Fruit fly (Drosophila melanogaster) whole organism, embryonic: Measurements from ENCODE around the gene Sfp26Ad.

Source experiments
- CG10209 ChIP-seq: fragments of 200-800 bp; sonication (Bioruptor generic); optimal IDR thresholded peaks from 3 replicates; lab custom pipeline; 2017; ENCODE audit warnings: missing biosample characterization, mild to moderate bottlenecking, missing genetic modification characterization, missing genetic modification reagents
- CG1024 ChIP-seq: fragments of 200-800 bp; sonication (Bioruptor generic); IDR thresholded peaks from 2 replicates; pipeline ENCODE4 v1.3.6; 2022; ENCODE audit warnings: missing biosample characterization, missing genetic modification characterization
- CG10274 ChIP-seq: fragments of 200-800 bp; sonication (Bioruptor generic); optimal IDR thresholded peaks from 3 replicates; lab custom pipeline; 2017; ENCODE audit warnings: missing biosample characterization, mild to moderate bottlenecking, missing genetic modification characterization
- CG10543 ChIP-seq: fragments of 200-800 bp; sonication (Bioruptor generic); optimal IDR thresholded peaks from 3 replicates; lab custom pipeline; 2017; ENCODE audit warnings: missing biosample characterization, mild to moderate bottlenecking, missing genetic modification characterization, moderate library complexity
- CG12236 ChIP-seq: fragments of 200-800 bp; sonication (Bioruptor generic); optimal IDR thresholded peaks from 2 replicates; lab custom pipeline; 2016; ENCODE audit warnings: missing biosample characterization, missing genetic modification characterization
- CG12299 ChIP-seq: fragments of 200-800 bp; sonication (Bioruptor generic); optimal IDR thresholded peaks from 2 replicates; lab custom pipeline; 2018; ENCODE audit warnings: missing biosample characterization, mild to moderate bottlenecking, missing genetic modification characterization
- CG12659 ChIP-seq: fragments of 200-800 bp; sonication (Bioruptor generic); optimal IDR thresholded peaks from 3 replicates; lab custom pipeline; 2017; ENCODE audit warnings: mild to moderate bottlenecking, missing biosample characterization, missing genetic modification reagents, missing genetic modification characterization
- CG12769 ChIP-seq: fragments of 200-800 bp; sonication (Bioruptor generic); optimal IDR thresholded peaks from 2 replicates; lab custom pipeline; 2019; ENCODE audit warnings: missing biosample characterization, mild to moderate bottlenecking, missing genetic modification characterization, moderate library complexity
- CG17912 ChIP-seq: fragments of 200-800 bp; sonication (Bioruptor generic); optimal IDR thresholded peaks from 2 replicates; lab custom pipeline; 2018; ENCODE audit warnings: missing biosample characterization, mild to moderate bottlenecking, missing genetic modification characterization
- CG1832 ChIP-seq: fragments of 200-800 bp; sonication (Bioruptor generic); optimal IDR thresholded peaks from 2 replicates; lab custom pipeline; 2017; ENCODE audit warnings: missing biosample characterization, mild to moderate bottlenecking, missing genetic modification characterization, inconsistent platforms
- CG18599 ChIP-seq: fragments of 200-800 bp; sonication (Bioruptor generic); optimal IDR thresholded peaks from 3 replicates; lab custom pipeline; 2017; ENCODE audit warnings: missing biosample characterization, missing genetic modification characterization, mild to moderate bottlenecking, moderate library complexity, missing genetic modification reagents
- CG2120 ChIP-seq: fragments of 200-800 bp; sonication (Bioruptor generic); optimal IDR thresholded peaks from 3 replicates; lab custom pipeline; 2016; ENCODE audit warnings: missing biosample characterization, missing genetic modification characterization
- CG2712 ChIP-seq: fragments of 200-800 bp; optimal IDR thresholded peaks from 3 replicates; lab custom pipeline; 2019; ENCODE audit warnings: missing biosample characterization, mild to moderate bottlenecking, missing genetic modification characterization, moderate library complexity
- CG34376 ChIP-seq: fragments of 200-800 bp; sonication (Bioruptor generic); optimal IDR thresholded peaks from 2 replicates; lab custom pipeline; 2018; ENCODE audit warnings: missing biosample characterization, mild to moderate bottlenecking, missing genetic modification characterization
- CG6683 ChIP-seq: fragments of 200-800 bp; sonication (Bioruptor generic); optimal IDR thresholded peaks from 2 replicates; lab custom pipeline; 2017; ENCODE audit warnings: missing biosample characterization, mild to moderate bottlenecking, missing genetic modification characterization, missing genetic modification reagents
- CG8290 ChIP-seq, 3 experiments: fragments of 200-800 bp; sonication (Bioruptor generic); optimal IDR thresholded peaks; 2 replicates each; lab custom pipeline; 2016 to 2019; ENCODE audit warnings: missing biosample characterization in 3 of 3, missing genetic modification characterization in 3 of 3, mild to moderate bottlenecking in 2 of 3, moderate library complexity in 1 of 3
- CG8388 ChIP-seq: fragments of 200-800 bp; sonication (Bioruptor generic); optimal IDR thresholded peaks from 2 replicates; lab custom pipeline; 2019; ENCODE audit warnings: missing biosample characterization, mild to moderate bottlenecking, missing genetic modification characterization, moderate library complexity
- CG9437 ChIP-seq: fragments of 200-800 bp; sonication (Bioruptor generic); optimal IDR thresholded peaks from 2 replicates; lab custom pipeline; 2018; ENCODE audit warnings: missing biosample characterization, mild to moderate bottlenecking, missing genetic modification characterization
- CrebB ChIP-seq: fragments of 200-800 bp; sonication (Bioruptor generic); optimal IDR thresholded peaks from 3 replicates; lab custom pipeline; 2018; ENCODE audit warnings: missing biosample characterization, mild to moderate bottlenecking, missing genetic modification characterization
- Dip2 ChIP-seq: fragments of 200-800 bp; sonication (Bioruptor generic); IDR thresholded peaks from 2 replicates; pipeline ENCODE4 v1.3.6; 2022; ENCODE audit warnings: missing biosample characterization, missing genetic modification characterization
- Gsc ChIP-seq: fragments of 200-800 bp; sonication (Bioruptor generic); IDR thresholded peaks from 2 replicates; pipeline ENCODE4 v1.3.6; 2022; ENCODE audit warnings: missing biosample characterization, missing genetic modification characterization
- HmgZ ChIP-seq: fragments of 200-800 bp; sonication (Bioruptor generic); optimal IDR thresholded peaks from 2 replicates; lab custom pipeline; 2018; ENCODE audit warnings: missing biosample characterization, mild to moderate bottlenecking, missing genetic modification characterization
- Hr51 ChIP-seq, 2 experiments: fragments of 200-800 bp; sonication (Bioruptor generic); optimal IDR thresholded peaks; 2 replicates in 1 of 2; 3 replicates in 1 of 2; lab custom pipeline; 2016 to 2018; ENCODE audit warnings: missing biosample characterization in 2 of 2, missing genetic modification characterization in 2 of 2, mild to moderate bottlenecking in 1 of 2, moderate library complexity in 1 of 2
- Kr ChIP-seq: fragments of 200-800 bp; sonication (Bioruptor generic); optimal IDR thresholded peaks from 2 replicates; lab custom pipeline; 2017; ENCODE audit warnings: missing biosample characterization, mild to moderate bottlenecking, missing genetic modification characterization
- Med ChIP-seq: fragments of 200-800 bp; sonication (Bioruptor generic); peaks from one replicate; lab custom pipeline; 2016; ENCODE audit warnings: missing biosample characterization, missing genetic modification characterization, mild to moderate bottlenecking, inconsistent platforms, moderate library complexity
- Side ChIP-seq: fragments of 200-800 bp; sonication (Bioruptor generic); optimal IDR thresholded peaks from 2 replicates; lab custom pipeline; 2016; ENCODE audit warnings: missing biosample characterization, missing genetic modification characterization
- Sry-β ChIP-seq: fragments of 200-800 bp; sonication (Bioruptor generic); optimal IDR thresholded peaks from 2 replicates; lab custom pipeline; 2018; ENCODE audit warnings: missing biosample characterization, mild to moderate bottlenecking, missing genetic modification characterization, moderate library complexity
- Sry-δ ChIP-seq: fragments of 200-800 bp; sonication (Bioruptor generic); optimal IDR thresholded peaks from 2 replicates; lab custom pipeline; 2016; ENCODE audit warnings: missing biosample characterization, missing genetic modification characterization
- TFAM ChIP-seq: fragments of 200-800 bp; sonication (Bioruptor generic); optimal IDR thresholded peaks from 2 replicates; lab custom pipeline; 2017; ENCODE audit warnings: missing biosample characterization, missing genetic modification characterization, inconsistent platforms
- Trl ChIP-seq, 3 experiments: fragments of >200 bp in 2 of 3; fragments of 200-800 bp in 1 of 3; sonication (Bioruptor generic) in 1 of 3; optimal IDR thresholded peaks; 2 replicates in 1 of 3; 3 replicates in 2 of 3; lab custom pipeline; 2016 to 2017; ENCODE audit warnings: missing biosample characterization in 1 of 3, missing genetic modification characterization in 1 of 3
- YL-1 ChIP-seq: fragments of 200-800 bp; sonication (Bioruptor generic); optimal IDR thresholded peaks from 3 replicates; lab custom pipeline; 2017; ENCODE audit warnings: missing biosample characterization, mild to moderate bottlenecking, missing genetic modification characterization
- cg ChIP-seq: fragments of 200-800 bp; sonication (Bioruptor generic); optimal IDR thresholded peaks from 3 replicates; lab custom pipeline; 2019; ENCODE audit warnings: missing biosample characterization, mild to moderate bottlenecking, missing genetic modification characterization, moderate library complexity
- danr ChIP-seq: fragments of 200-800 bp; sonication (Bioruptor generic); IDR thresholded peaks from 2 replicates; pipeline ENCODE4 v1.3.6; 2022; ENCODE audit warnings: missing biosample characterization, missing genetic modification characterization
- dmrt11E ChIP-seq: fragments of 200-800 bp; sonication (Bioruptor generic); optimal IDR thresholded peaks from 3 replicates; lab custom pipeline; 2018; ENCODE audit warnings: missing biosample characterization, mild to moderate bottlenecking, missing genetic modification characterization, moderate library complexity
- exex ChIP-seq: fragments of 200-800 bp; sonication (Bioruptor generic); optimal IDR thresholded peaks from 4 replicates; lab custom pipeline; 2018; ENCODE audit warnings: missing biosample characterization, mild to moderate bottlenecking, missing genetic modification characterization, moderate library complexity
- ftz-f1 ChIP-seq: fragments of 200-800 bp; sonication (Bioruptor generic); optimal IDR thresholded peaks from 2 replicates; lab custom pipeline; 2016; ENCODE audit warnings: missing biosample characterization, missing genetic modification characterization
- lab ChIP-seq: fragments of 200-800 bp; sonication (Bioruptor generic); optimal IDR thresholded peaks from 3 replicates; lab custom pipeline; 2017; ENCODE audit warnings: missing biosample characterization, missing genetic modification characterization, mild to moderate bottlenecking, moderate library complexity, missing genetic modification reagents
- pb ChIP-seq: fragments of 200-800 bp; sonication (Bioruptor generic); optimal IDR thresholded peaks from 3 replicates; lab custom pipeline; 2016; ENCODE audit warnings: missing biosample characterization, missing genetic modification characterization
- pros ChIP-seq: fragments of 200-800 bp; sonication (Bioruptor generic); optimal IDR thresholded peaks from 3 replicates; lab custom pipeline; 2019; ENCODE audit warnings: missing biosample characterization, mild to moderate bottlenecking, missing genetic modification characterization, moderate library complexity
- pzg ChIP-seq: fragments of 200-800 bp; sonication (Bioruptor generic); optimal IDR thresholded peaks from 3 replicates; lab custom pipeline; 2018; ENCODE audit warnings: missing biosample characterization, mild to moderate bottlenecking, missing genetic modification characterization, moderate library complexity
- schlank ChIP-seq: fragments of 200-800 bp; sonication (Bioruptor generic); optimal IDR thresholded peaks from 2 replicates; lab custom pipeline; 2018; ENCODE audit warnings: missing biosample characterization, mild to moderate bottlenecking, missing genetic modification characterization
- scrt ChIP-seq: fragments of 200-800 bp; sonication (Bioruptor generic); optimal IDR thresholded peaks from 2 replicates; lab custom pipeline; 2018; ENCODE audit warnings: missing biosample characterization, mild to moderate bottlenecking, missing genetic modification characterization, moderate library complexity
- sug ChIP-seq: fragments of 200-800 bp; optimal IDR thresholded peaks from 2 replicates; lab custom pipeline; 2019; ENCODE audit warnings: missing biosample characterization, mild to moderate bottlenecking, missing genetic modification characterization, moderate library complexity
- toy ChIP-seq: fragments of 200-800 bp; sonication (Bioruptor generic); IDR thresholded peaks from 2 replicates; pipeline ENCODE4 v1.3.6; 2022; ENCODE audit warnings: missing biosample characterization, missing genetic modification characterization
- wek ChIP-seq: fragments of 200-800 bp; sonication (Bioruptor generic); optimal IDR thresholded peaks from 3 replicates; lab custom pipeline; 2018; ENCODE audit warnings: missing biosample characterization, mild to moderate bottlenecking, missing genetic modification characterization, moderate library complexity
- wor ChIP-seq: fragments of 200-800 bp; sonication (Bioruptor generic); IDR thresholded peaks from 2 replicates; pipeline ENCODE4 v1.3.6; 2022; ENCODE audit warnings: missing biosample characterization, missing genetic modification characterization
- yki ChIP-seq: fragments of >200 bp; optimal IDR thresholded peaks from 3 replicates; lab custom pipeline; 2018
- zen ChIP-seq: fragments of 200-800 bp; sonication (Bioruptor generic); optimal IDR thresholded peaks from 3 replicates; lab custom pipeline; 2018; ENCODE audit warnings: missing biosample characterization, mild to moderate bottlenecking, missing genetic modification characterization, moderate library complexity

The Sfp26Ad gene

dm6 chr2L:5977070-5977728 is 34.1 kb upstream of the Sfp26Ad start (continued):
- no peak for TF ChIP-seq TFAM (GFP tag; lab: Kevin White, UChicago)
- no peak for TF ChIP-seq toy (GFP tag; lab: Robert Waterston, UW)
- peak; percentile 97 for TF ChIP-seq pros (GFP tag; lab: Kevin White, UChicago)
- TF ChIP-seq sug (tag; lab: Kevin White, UChicago) = peak; percentile 60
- TF ChIP-seq Sry-δ (GFP tag; lab: Kevin White, UChicago) = peak; percentile 22
- peak; percentile 11 for TF ChIP-seq CG34376 (GFP tag; lab: Kevin White, UChicago)
- TF ChIP-seq wek = peak; percentile 15
- no peak for TF ChIP-seq CrebB (tag; lab: Kevin White, UChicago)
- TF ChIP-seq pb (GFP tag; lab: Kevin White, UChicago) = no peak
- TF ChIP-seq yki (lab: Kevin White, UChicago) = peak; percentile 19
- TF ChIP-seq Side (GFP tag; lab: Kevin White, UChicago) = peak; percentile 42
- TF ChIP-seq Dip2 (GFP tag; lab: Robert Waterston, UW) = no peak
- peak; percentile 22 for TF ChIP-seq zen (tag; lab: Kevin White, UChicago)
- peak; percentile 1 for TF ChIP-seq scrt (GFP tag; lab: Kevin White, UChicago)
- TF ChIP-seq CG18599 (GFP tag; lab: Kevin White, UChicago) = peak; percentile 46
- TF ChIP-seq exex (tag; lab: Kevin White, UChicago) = peak; percentile 42
- TF ChIP-seq danr (GFP tag; lab: Robert Waterston, UW) = no peak
- no peak for TF ChIP-seq dmrt11E (tag; lab: Kevin White, UChicago)
- TF ChIP-seq pzg (GFP tag; lab: Kevin White, UChicago) = peak; percentile 15
- peak; percentile 3 for TF ChIP-seq Kr (GFP tag; lab: Kevin White, UChicago)
- peak; percentile 51 for TF ChIP-seq CG10543 (GFP tag; lab: Kevin White, UChicago)
- TF ChIP-seq ftz-f1 (GFP tag; lab: Kevin White, UChicago) = peak; percentile 85
- TF ChIP-seq cg (GFP tag; lab: Kevin White, UChicago) = peak; percentile 36
- TF ChIP-seq CG9437 (GFP tag; lab: Kevin White, UChicago) = no peak
- TF ChIP-seq Trl (optimal IDR thresholded peaks at IDR 0.05; lab: Kevin White, UChicago) = peak in 1 of 2 experiments; percentile 64
- peak; percentile 16 for TF ChIP-seq Trl (GFP tag; optimal IDR thresholded peaks at IDR 0.05; lab: Kevin White, UChicago)
- TF ChIP-seq CG10274 = peak; percentile 11
- no peak for TF ChIP-seq CG1024
- TF ChIP-seq CG8290 (GFP tag; optimal IDR thresholded peaks at IDR 0.05; lab: Kevin White, UChicago) = no peak
- peak in 1 of 2 experiments; percentile 17 for TF ChIP-seq CG8290 (tag; optimal IDR thresholded peaks at IDR 0.05; lab: Kevin White, UChicago)
- TF ChIP-seq wor (GFP tag; lab: Robert Waterston, UW) = no peak
- peak in 1 of 2 experiments; percentile 32 for TF ChIP-seq Hr51 (GFP tag; optimal IDR thresholded peaks at IDR 0.05; lab: Kevin White, UChicago)
- no peak for TF ChIP-seq schlank
- TF ChIP-seq Gsc (GFP tag; lab: Robert Waterston, UW) = no peak
- peak; percentile 10 for TF ChIP-seq YL-1 (GFP tag; lab: Kevin White, UChicago)
- no peak for TF ChIP-seq Sry-β (GFP tag; lab: Kevin White, UChicago)
- TF ChIP-seq CG8388 (GFP tag; lab: Kevin White, UChicago) = no peak
- TF ChIP-seq CG2120 (GFP tag; lab: Kevin White, UChicago) = peak; percentile 4
- peak; percentile 10 for TF ChIP-seq CG2712
- TF ChIP-seq CG12659 (GFP tag; lab: Kevin White, UChicago) = peak; percentile 22
- TF ChIP-seq CG12236 (GFP tag; lab: Kevin White, UChicago) = no peak
- TF ChIP-seq HmgZ (tag; lab: Kevin White, UChicago) = peak; percentile 22
- TF ChIP-seq CG12769 = peak; percentile 34
- peak; percentile 86 for TF ChIP-seq Med (GFP tag; lab: Kevin White, UChicago)
- TF ChIP-seq CG1832 (GFP tag; lab: Kevin White, UChicago) = peak; percentile 46
- peak; percentile 3 for TF ChIP-seq CG12299 (tag; lab: Kevin White, UChicago)
- TF ChIP-seq lab (GFP tag; lab: Kevin White, UChicago) = peak; percentile 58
- peak; percentile 35 for TF ChIP-seq CG6683 (GFP tag; lab: Kevin White, UChicago)
- TF ChIP-seq CG10209 = peak; percentile 5
- no peak for TF ChIP-seq CG17912 (GFP tag; lab: Kevin White, UChicago)
